Worm (Caenorhabditis elegans) whole organism, L1 larva: ENCODE results near the gene daf-9.
A peak's percentile ranks its signal among the peaks of the same experiment; 100 is the strongest.

Experiments used
- dsc-1 ChIP-seq: sonication (generic microtip); optimal IDR thresholded peaks from 2 replicates; lab custom pipeline; 2016; ENCODE audit warnings: mild to moderate bottlenecking, missing genetic modification characterization, missing compliant biosample characterization
- nhr-11 ChIP-seq: fragments of 150-350 bp; optimal IDR thresholded peaks from 2 replicates; lab custom pipeline; 2014; ENCODE audit warnings: missing biosample characterization, missing genetic modification characterization

The daf-9 gene

DNA sequence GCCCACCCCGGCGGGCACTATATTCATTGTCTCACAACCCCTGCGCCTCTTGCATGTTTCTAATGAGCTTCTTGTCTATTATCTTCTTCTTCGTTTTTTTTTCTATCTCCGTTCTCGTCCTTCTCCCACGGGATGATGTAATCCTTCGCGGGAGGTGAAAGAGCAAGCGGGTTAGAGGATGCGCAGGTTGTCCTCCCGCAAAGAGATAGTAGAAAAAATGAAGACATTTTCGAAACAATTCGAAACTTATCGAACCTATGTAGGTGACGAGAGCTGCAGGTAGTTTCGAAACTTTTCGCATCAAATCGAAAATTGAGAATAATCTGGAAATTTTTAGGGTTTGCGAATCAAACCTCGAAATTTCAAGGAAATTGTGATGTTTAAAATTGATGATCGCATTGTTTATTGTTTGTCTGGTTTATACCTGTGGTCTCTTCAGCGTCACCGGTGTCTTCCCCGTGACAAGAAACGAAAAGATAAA, 53.6 kb downstream of the daf-9 start (continued):
- TF ChIP-seq nhr-11 (tag; lab: Kevin White, UChicago) (peak; percentile 34), dsc-1 (tag; lab: Kevin White, UChicago) (peak; percentile 54)
